Worm (Caenorhabditis elegans) whole organism, young adult: ENCODE results near the gene srlf-14.

Experiments used
- B0261.1 ChIP-seq: sonication (generic microtip); optimal IDR thresholded peaks from 2 replicates; lab custom pipeline; 2016; ENCODE audit warnings: mild to moderate bottlenecking, missing genetic modification characterization, moderate library complexity, missing compliant biosample characterization
- F57C9.4 ChIP-seq: sonication (generic microtip); optimal IDR thresholded peaks from 2 replicates; lab custom pipeline; 2017; ENCODE audit warnings: mild to moderate bottlenecking, missing genetic modification characterization, missing compliant biosample characterization
- T07F8.4 ChIP-seq: sonication (generic microtip); optimal IDR thresholded peaks from 2 replicates; lab custom pipeline; 2016; ENCODE audit warnings: mild to moderate bottlenecking, missing genetic modification characterization, moderate library complexity, missing compliant biosample characterization
- T26A5.8 ChIP-seq: sonication (generic microtip); optimal IDR thresholded peaks from 2 replicates; lab custom pipeline; 2016; ENCODE audit warnings: missing genetic modification characterization, missing compliant biosample characterization
- Y56A3A.18 ChIP-seq: fragments of 200-800 bp; sonication (Bioruptor generic); IDR thresholded peaks from 2 replicates; pipeline ENCODE4 v1.3.6; 2022; ENCODE audit warnings: missing genetic modification reagents, missing genetic modification characterization, missing compliant biosample characterization
- Y67H2A.10 ChIP-seq: fragments of 200-800 bp; sonication (Bioruptor generic); conservative IDR thresholded peaks from 2 replicates; pipeline ENCODE4 v1.3.6; 2022; ENCODE audit warnings: missing genetic modification reagents, missing genetic modification characterization, missing compliant biosample characterization
- Y95B8A.8 ChIP-seq: fragments of 200-800 bp; sonication (Bioruptor generic); IDR thresholded peaks from 2 replicates; pipeline ENCODE4 v1.3.6; 2022; ENCODE audit warnings: missing genetic modification reagents, missing genetic modification characterization, missing compliant biosample characterization
- ZK185.1 ChIP-seq: sonication (generic microtip); optimal IDR thresholded peaks from 2 replicates; lab custom pipeline; 2016; ENCODE audit warnings: mild to moderate bottlenecking, missing genetic modification characterization, missing compliant biosample characterization; ENCODE audit not compliant: poor library complexity, severe bottlenecking
- aptf-3 ChIP-seq: fragments of 200-800 bp; sonication (Bioruptor generic); IDR thresholded peaks from 2 replicates; pipeline ENCODE4 v1.3.6; 2022; ENCODE audit warnings: missing genetic modification characterization, missing compliant biosample characterization
- athp-1 ChIP-seq: sonication (generic microtip); optimal IDR thresholded peaks from 2 replicates; lab custom pipeline; 2017; ENCODE audit warnings: mild to moderate bottlenecking, missing genetic modification characterization, missing compliant biosample characterization
- die-1 ChIP-seq: sonication (generic microtip); optimal IDR thresholded peaks from 2 replicates; lab custom pipeline; 2016; ENCODE audit warnings: missing genotype, mild to moderate bottlenecking, missing genetic modification characterization, missing compliant biosample characterization
- efl-1 ChIP-seq: fragments of 150-350 bp; optimal IDR thresholded peaks from 2 replicates; lab custom pipeline; 2014; ENCODE audit warnings: missing biosample characterization, missing genetic modification reagents, missing genetic modification characterization
- egl-18 ChIP-seq: fragments of 200-800 bp; sonication (Bioruptor generic); IDR thresholded peaks from 2 replicates; pipeline ENCODE4 v1.3.6; 2022; ENCODE audit warnings: missing genetic modification reagents, missing genetic modification characterization, missing compliant biosample characterization
- ets-4 ChIP-seq: fragments of 200-800 bp; sonication (Bioruptor generic); optimal IDR thresholded peaks from 2 replicates; lab custom pipeline; 2018; ENCODE audit warnings: mild to moderate bottlenecking, missing genetic modification characterization, missing compliant biosample characterization
- him-1 ChIP-seq: sonication (generic microtip); optimal IDR thresholded peaks from 2 replicates; lab custom pipeline; 2016; ENCODE audit warnings: missing genotype, missing genetic modification reagents, missing genetic modification characterization, missing compliant biosample characterization
- hlh-12 ChIP-seq: sonication (generic microtip); optimal IDR thresholded peaks from 2 replicates; lab custom pipeline; 2016; ENCODE audit warnings: missing genetic modification characterization, missing compliant biosample characterization
- hmg-1.2 ChIP-seq: fragments of 200-800 bp; sonication (Bioruptor generic); IDR thresholded peaks from 2 replicates; pipeline ENCODE4 v1.3.6; 2022; ENCODE audit warnings: missing genetic modification reagents, missing genetic modification characterization, missing compliant biosample characterization
- hmg-20 ChIP-seq: fragments of 200-800 bp; sonication (Bioruptor generic); IDR thresholded peaks from 2 replicates; pipeline ENCODE4 v1.3.6; 2022; ENCODE audit warnings: missing genetic modification reagents, missing genetic modification characterization, missing compliant biosample characterization
- hrde-1 ChIP-seq: sonication (generic microtip); optimal IDR thresholded peaks from 2 replicates; lab custom pipeline; 2016; ENCODE audit warnings: missing genetic modification characterization, mild to moderate bottlenecking, missing compliant biosample characterization, moderate library complexity, missing genotype, missing genetic modification reagents, borderline replicate concordance
- lag-1 ChIP-seq: fragments of 200-800 bp; sonication (Bioruptor generic); IDR thresholded peaks from 2 replicates; pipeline ENCODE4 v1.3.6; 2022; ENCODE audit warnings: missing genetic modification reagents, missing genetic modification characterization, missing compliant biosample characterization
- lin-26 ChIP-seq: fragments of 200-800 bp; sonication (Bioruptor generic); IDR thresholded peaks from 2 replicates; pipeline ENCODE4 v1.3.6; 2022; ENCODE audit warnings: missing genetic modification reagents, missing genetic modification characterization, missing compliant biosample characterization
- lin-35 ChIP-seq, 3 experiments: fragments of 150-350 bp in 2 of 3; sonication (generic microtip) in 1 of 3; optimal IDR thresholded peaks; 2 replicates each; lab custom pipeline; 2014 to 2018; ENCODE audit warnings: missing biosample characterization in 3 of 3, missing genetic modification characterization in 3 of 3, missing genetic modification reagents in 3 of 3
- lir-1 ChIP-seq: fragments of 200-800 bp; sonication (Bioruptor generic); conservative IDR thresholded peaks from 2 replicates; pipeline ENCODE4 v1.3.6; 2022; ENCODE audit warnings: missing genetic modification reagents, missing genetic modification characterization, missing compliant biosample characterization
- lsl-1 ChIP-seq: fragments of 200-800 bp; sonication (Bioruptor generic); optimal IDR thresholded peaks from 2 replicates; lab custom pipeline; 2018; ENCODE audit warnings: mild to moderate bottlenecking, missing genetic modification characterization, moderate library complexity, missing compliant biosample characterization
- mcd-1 ChIP-seq: fragments of 200-800 bp; sonication (Bioruptor generic); IDR thresholded peaks from 2 replicates; pipeline ENCODE4 v1.3.6; 2022; ENCODE audit warnings: missing genetic modification reagents, missing genetic modification characterization, missing compliant biosample characterization
- mel-28 ChIP-seq: sonication (generic microtip); optimal IDR thresholded peaks from 2 replicates; lab custom pipeline; 2016; ENCODE audit warnings: borderline replicate concordance, mild to moderate bottlenecking, missing genetic modification characterization, missing compliant biosample characterization
- nfya-1 ChIP-seq: sonication (generic microtip); optimal IDR thresholded peaks from 2 replicates; lab custom pipeline; 2017; ENCODE audit warnings: antibody characterized with exemption, missing compliant biosample characterization, missing genetic modification characterization, borderline replicate concordance; ENCODE audit not compliant: insufficient read depth
- nhr-80 ChIP-seq: sonication (generic microtip); optimal IDR thresholded peaks from 2 replicates; lab custom pipeline; 2016; ENCODE audit warnings: missing genetic modification characterization, missing compliant biosample characterization
- nhr-90 ChIP-seq: sonication (generic microtip); optimal IDR thresholded peaks from 2 replicates; lab custom pipeline; 2016; ENCODE audit warnings: missing genotype, mild to moderate bottlenecking, missing genetic modification characterization, missing compliant biosample characterization
- rcor-1 ChIP-seq: fragments of 200-800 bp; sonication (Bioruptor generic); IDR thresholded peaks from 2 replicates; pipeline ENCODE4 v1.3.6; 2022; ENCODE audit warnings: missing genetic modification reagents, missing genetic modification characterization, missing compliant biosample characterization
- rec-8 ChIP-seq, 2 experiments: sonication (generic microtip); optimal IDR thresholded peaks; 2 replicates each; lab custom pipeline; 2016; ENCODE audit warnings: mild to moderate bottlenecking in 2 of 2, missing genetic modification characterization in 2 of 2, missing genetic modification reagents in 2 of 2, missing genotype in 2 of 2, missing biosample characterization in 1 of 2, missing compliant biosample characterization in 1 of 2, moderate library complexity in 1 of 2
- snpc-1.3 ChIP-seq: sonication (generic microtip); optimal IDR thresholded peaks from 2 replicates; lab custom pipeline; 2017; ENCODE audit warnings: missing genetic modification characterization, mild to moderate bottlenecking, missing compliant biosample characterization, antibody characterized with exemption, moderate library complexity, missing genotype, missing genetic modification reagents; ENCODE audit not compliant: insufficient read depth
- somi-1 ChIP-seq: fragments of 200-800 bp; sonication (Bioruptor generic); optimal IDR thresholded peaks from 2 replicates; lab custom pipeline; 2018; ENCODE audit warnings: mild to moderate bottlenecking, missing genetic modification characterization, missing compliant biosample characterization
- sptf-2 ChIP-seq: fragments of 200-800 bp; sonication (Bioruptor generic); optimal IDR thresholded peaks from 2 replicates; lab custom pipeline; 2018; ENCODE audit warnings: mild to moderate bottlenecking, missing genetic modification characterization, missing compliant biosample characterization
- tbx-9 ChIP-seq: sonication (generic microtip); optimal IDR thresholded peaks from 2 replicates; lab custom pipeline; 2016; ENCODE audit warnings: borderline replicate concordance, missing genetic modification characterization, inconsistent platforms, missing compliant biosample characterization
- unc-62 ChIP-seq: fragments of 150-350 bp; optimal IDR thresholded peaks from 2 replicates; lab custom pipeline; 2014; ENCODE audit warnings: missing biosample characterization, missing genetic modification reagents, missing genetic modification characterization
- zfh-2 ChIP-seq: fragments of 200-800 bp; sonication (Bioruptor generic); conservative IDR thresholded peaks from 2 replicates; pipeline ENCODE4 v1.3.6; 2022; ENCODE audit warnings: missing genetic modification reagents, missing genetic modification characterization, missing compliant biosample characterization
- zim-3 ChIP-seq: sonication (generic microtip); optimal IDR thresholded peaks from 2 replicates; lab custom pipeline; 2017; ENCODE audit warnings: mild to moderate bottlenecking, missing genetic modification characterization, moderate library complexity, missing compliant biosample characterization
- ztf-18 ChIP-seq: sonication (generic microtip); optimal IDR thresholded peaks from 2 replicates; lab custom pipeline; 2016; ENCODE audit warnings: missing genotype, mild to moderate bottlenecking, missing genetic modification characterization, missing compliant biosample characterization

The srlf-14 gene

DNA sequence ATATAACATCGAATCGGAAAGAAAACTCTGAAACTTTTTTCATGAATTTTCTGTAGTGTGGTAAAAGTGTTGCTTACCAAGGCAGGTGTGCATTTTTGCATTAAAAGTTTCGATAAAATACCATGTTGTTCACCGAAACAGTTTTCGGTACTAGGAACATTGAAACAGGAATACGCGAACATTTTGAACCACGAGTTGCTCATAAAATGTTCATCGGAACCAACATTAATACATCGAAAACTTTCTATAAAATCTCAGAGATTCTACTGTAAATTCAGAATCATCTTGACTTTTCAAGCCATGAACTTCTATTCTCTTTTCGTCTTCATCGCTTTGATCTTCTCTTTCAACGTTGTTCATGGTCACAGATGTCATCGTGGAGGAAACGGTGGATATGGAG, 13.9 kb downstream of the srlf-14 start, which contains the start of gene fipr-15:
Gene fipr-15 (plus strand): TSS at position 301 of the 400 bp plus-strand sequence.
- TF ChIP-seq T26A5.8 (no peak), hlh-12 (no peak), nfya-1 (tag; lab: Kevin White, UChicago) (no peak)

DNA sequence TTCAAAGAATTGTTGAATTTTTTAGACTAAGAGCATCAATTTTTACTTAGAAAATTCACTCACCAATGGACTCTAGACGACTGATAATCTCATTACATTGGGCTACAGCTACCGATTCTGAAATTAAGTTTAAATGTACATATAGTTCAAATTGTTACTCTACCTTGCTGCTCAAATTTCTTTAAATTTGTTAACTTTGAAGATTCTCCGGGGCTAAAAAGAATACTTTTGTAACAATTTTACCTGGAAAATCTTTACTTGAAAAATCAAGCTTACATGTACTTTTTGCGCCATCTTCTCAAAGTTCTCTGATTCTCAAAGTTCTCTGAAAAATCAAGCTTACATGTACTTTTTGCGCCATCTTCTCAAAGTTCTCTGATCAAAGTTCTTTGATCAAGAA, 14.6 kb downstream of the srlf-14 start, which contains the start of gene sdz-13:
Gene sdz-13 (minus strand): TSS at position 101 of the 400 bp plus-strand sequence.
- no peak for TF ChIP-seq egl-18 (GFP tag; lab: Robert Waterston, UW)
- TF ChIP-seq rcor-1: no peak
- TF ChIP-seq athp-1: no peak
- TF ChIP-seq nhr-80 (tag; lab: Kevin White, UChicago): no peak
- TF ChIP-seq nhr-90 (tag; lab: Kevin White, UChicago): no peak
- TF ChIP-seq ztf-18 (tag; lab: Kevin White, UChicago): no peak
- no peak for TF ChIP-seq zim-3 (tag; lab: Kevin White, UChicago)
- TF ChIP-seq efl-1 (GFP tag; lab: Kevin White, UChicago): no peak
- TF ChIP-seq lin-26: no peak
- no peak for TF ChIP-seq him-1
- TF ChIP-seq rec-8 (tag; optimal IDR thresholded peaks at IDR 0.05; lab: Kevin White, UChicago): no peak
- TF ChIP-seq Y95B8A.8: no peak
- TF ChIP-seq die-1 (tag; lab: Kevin White, UChicago): no peak
- TF ChIP-seq T07F8.4 (tag; lab: Kevin White, UChicago): no peak
- TF ChIP-seq B0261.1: no peak
- no peak for TF ChIP-seq ets-4 (GFP tag; lab: Kevin White, UChicago)
- no peak for TF ChIP-seq F57C9.4 (tag; lab: Kevin White, UChicago)
- TF ChIP-seq ZK185.1 (tag; lab: Kevin White, UChicago): no peak

DNA sequence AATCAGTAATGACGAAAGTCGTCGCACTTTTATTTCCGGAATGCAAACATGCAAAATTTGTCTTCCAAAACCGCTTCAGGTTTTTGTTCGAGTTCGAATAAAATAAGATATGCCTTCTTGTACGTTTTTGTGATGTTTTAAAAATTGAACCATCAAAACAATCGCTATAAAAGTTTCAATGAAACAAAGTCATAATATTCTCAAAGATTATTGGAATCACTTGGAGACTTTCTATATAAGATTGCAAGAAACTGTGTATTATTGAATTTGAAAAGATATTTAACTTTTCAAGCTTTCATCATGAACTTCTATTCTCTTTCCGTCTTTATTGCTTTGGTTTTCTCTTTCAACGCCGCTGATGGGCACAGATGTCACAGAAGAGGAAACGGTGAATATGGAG, 17.3 kb downstream of the srlf-14 start, which contains the start of gene fipr-14:
Gene fipr-14 (plus strand): TSS at position 301 of the 400 bp plus-strand sequence.
- TF ChIP-seq tbx-9 (no peak), hmg-20 (GFP tag; lab: Robert Waterston, UW) (no peak), zfh-2 (no peak), unc-62 (GFP tag; lab: Kevin White, UChicago) (no peak), hrde-1 (tag; lab: Kevin White, UChicago) (no peak), somi-1 (no peak), mel-28 (tag; lab: Kevin White, UChicago) (no peak), sptf-2 (GFP tag; lab: Kevin White, UChicago) (no peak), lin-35 (GFP tag; optimal IDR thresholded peaks at IDR 0.05; lab: Kevin White, UChicago) (no peak), lsl-1 (GFP tag; lab: Kevin White, UChicago) (no peak), aptf-3 (no peak), lag-1 (GFP tag; lab: Robert Waterston, UW) (no peak), snpc-1.3 (no peak), hmg-1.2 (GFP tag; lab: Robert Waterston, UW) (no peak), mcd-1 (no peak), lir-1 (GFP tag; lab: Robert Waterston, UW) (no peak), Y56A3A.18 (GFP tag; lab: Robert Waterston, UW) (no peak), Y67H2A.10 (GFP tag; lab: Robert Waterston, UW) (no peak)
